Worm (Caenorhabditis elegans) whole organism, L4/young adult: ENCODE measurements around the gene seu-1.

ENCODE experiments used
- W03F9.2 ChIP-seq: fragments of 150-350 bp; optimal IDR thresholded peaks from 2 replicates; lab custom pipeline; 2014; ENCODE audit warnings: missing biosample characterization, missing genetic modification characterization
- him-1 ChIP-seq: sonication (generic microtip); optimal IDR thresholded peaks from 2 replicates; lab custom pipeline; 2016; ENCODE audit warnings: missing genotype, missing genetic modification reagents, missing genetic modification characterization, missing compliant biosample characterization

- TF ChIP-seq W03F9.2 (tag; lab: Kevin White, UChicago) (no peak), him-1 (no peak)
Measured at ce11 chrIV:6303642-6304041, 25.8 kb upstream of the seu-1 start, which contains the start of gene srv-25.
